Worm (Caenorhabditis elegans) whole organism, young adult: ENCODE results near the gene fbxc-50.

ENCODE experiments used
- D2030.7 ChIP-seq: fragments of 200-800 bp; sonication (Bioruptor generic); IDR thresholded peaks from 2 replicates; pipeline ENCODE4 v1.3.6; 2022; ENCODE audit warnings: missing genetic modification reagents, missing genetic modification characterization, missing compliant biosample characterization
- F57A8.1 ChIP-seq: fragments of 200-800 bp; sonication (Bioruptor generic); optimal IDR thresholded peaks from 2 replicates; lab custom pipeline; 2018; ENCODE audit warnings: mild to moderate bottlenecking, missing genetic modification characterization, moderate library complexity, missing compliant biosample characterization
- K12H6.12 ChIP-seq: fragments of 200-800 bp; sonication (Bioruptor generic); optimal IDR thresholded peaks from 2 replicates; lab custom pipeline; 2018; ENCODE audit warnings: mild to moderate bottlenecking, missing genetic modification characterization, missing compliant biosample characterization
- Y79H2A.3 ChIP-seq: fragments of 200-800 bp; sonication (Bioruptor generic); conservative IDR thresholded peaks from 2 replicates; pipeline ENCODE4 v1.3.6; 2022; ENCODE audit warnings: missing genetic modification reagents, missing genetic modification characterization, missing compliant biosample characterization
- bed-1 ChIP-seq: fragments of 200-800 bp; sonication (Bioruptor generic); IDR thresholded peaks from 2 replicates; pipeline ENCODE4 v1.3.6; 2022; ENCODE audit warnings: missing genetic modification reagents, missing genetic modification characterization, missing compliant biosample characterization
- cebp-1 ChIP-seq, 2 experiments: fragments of 200-800 bp in 1 of 2; sonication (Bioruptor generic) in 1 of 2; sonication (generic microtip) in 1 of 2; IDR thresholded peaks in 1 of 2; optimal IDR thresholded peaks in 1 of 2; 2 replicates each; pipeline versions ENCODE4 v1.3.6 to Lab custom; 2017 to 2022; ENCODE audit warnings: missing compliant biosample characterization in 2 of 2, missing genetic modification characterization in 2 of 2, mild to moderate bottlenecking in 1 of 2, missing genetic modification reagents in 1 of 2, moderate library complexity in 1 of 2
- chd-7 ChIP-seq: sonication (generic microtip); optimal IDR thresholded peaks from 2 replicates; lab custom pipeline; 2016; ENCODE audit warnings: mild to moderate bottlenecking, missing genetic modification characterization, moderate library complexity, missing compliant biosample characterization
- dox-1 ChIP-seq: fragments of 200-800 bp; sonication (Bioruptor generic); IDR thresholded peaks from 2 replicates; pipeline ENCODE4 v1.3.6; 2022; ENCODE audit warnings: missing genetic modification reagents, missing genetic modification characterization, missing compliant biosample characterization
- egrh-3 ChIP-seq: fragments of 200-800 bp; sonication (Bioruptor generic); IDR thresholded peaks from 2 replicates; pipeline ENCODE4 v1.3.6; 2022; ENCODE audit warnings: missing genetic modification reagents, missing genetic modification characterization, missing compliant biosample characterization
- lin-26 ChIP-seq: fragments of 200-800 bp; sonication (Bioruptor generic); IDR thresholded peaks from 2 replicates; pipeline ENCODE4 v1.3.6; 2022; ENCODE audit warnings: missing genetic modification reagents, missing genetic modification characterization, missing compliant biosample characterization
- pha-4 ChIP-seq: fragments of 150-350 bp; sonication (generic microtip); optimal IDR thresholded peaks from 2 replicates; lab custom pipeline; 2014; ENCODE audit warnings: missing biosample characterization, missing genetic modification reagents, missing genetic modification characterization
- rec-8 ChIP-seq, 2 experiments: sonication (generic microtip); optimal IDR thresholded peaks; 2 replicates each; lab custom pipeline; 2016; ENCODE audit warnings: mild to moderate bottlenecking in 2 of 2, missing genetic modification characterization in 2 of 2, missing genetic modification reagents in 2 of 2, missing genotype in 2 of 2, missing biosample characterization in 1 of 2, missing compliant biosample characterization in 1 of 2, moderate library complexity in 1 of 2
- snpc-4 ChIP-seq, 5 experiments: fragments of 150-350 bp in 1 of 5; sonication (generic microtip) in 4 of 5; optimal IDR thresholded peaks; 2 replicates each; lab custom pipeline; 2014 to 2018; ENCODE audit warnings: missing genetic modification characterization in 5 of 5, missing biosample characterization in 3 of 5, antibody characterized with exemption in 2 of 5, mild to moderate bottlenecking in 2 of 5, missing compliant biosample characterization in 2 of 5, missing genotype in 2 of 5, moderate library complexity in 2 of 5, missing genetic modification reagents in 1 of 5
- unc-130 ChIP-seq: sonication (generic microtip); optimal IDR thresholded peaks from 2 replicates; lab custom pipeline; 2016; ENCODE audit warnings: missing genetic modification reagents, missing genetic modification characterization, missing compliant biosample characterization

DNA sequence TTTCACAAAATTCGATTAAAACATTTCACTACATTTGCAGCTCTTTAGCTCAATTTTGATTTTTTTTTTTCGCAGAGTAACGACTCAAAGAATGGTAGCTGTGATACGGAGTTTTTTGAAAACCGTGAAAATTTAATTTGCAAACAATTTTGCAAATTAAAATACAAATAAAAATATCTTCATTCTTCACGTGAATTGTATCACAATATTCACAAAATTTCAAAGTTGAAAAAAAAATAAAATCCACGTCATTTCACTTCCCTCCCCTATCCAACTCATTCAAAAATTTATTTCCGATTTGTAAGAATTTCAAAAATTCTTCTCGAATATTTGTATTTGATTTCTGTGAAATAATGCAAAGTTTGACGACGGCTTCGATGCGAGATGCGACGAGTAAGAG lies 30.7 kb upstream of the fbxc-50 start, which contains the start of gene wht-4:
- no peak for TF ChIP-seq Y79H2A.3
- TF ChIP-seq unc-130 (GFP tag; lab: Kevin White, UChicago): no peak
- TF ChIP-seq rec-8 (tag; optimal IDR thresholded peaks at IDR 0.05; lab: Kevin White, UChicago): no peak
- TF ChIP-seq D2030.7 (GFP tag; lab: Robert Waterston, UW): no peak
- TF ChIP-seq egrh-3 (GFP tag; lab: Robert Waterston, UW): no peak
- no peak for TF ChIP-seq lin-26 (GFP tag; lab: Robert Waterston, UW)
- no peak for TF ChIP-seq F57A8.1 (GFP tag; lab: Kevin White, UChicago)
- no peak for TF ChIP-seq cebp-1 (GFP tag; IDR thresholded peaks at IDR 0.05; lab: Robert Waterston, UW)
- TF ChIP-seq cebp-1 (tag; optimal IDR thresholded peaks at IDR 0.05; lab: Kevin White, UChicago): no peak
- TF ChIP-seq dox-1 (GFP tag; lab: Robert Waterston, UW): no peak
- no peak for TF ChIP-seq chd-7
- no peak for TF ChIP-seq snpc-4 (GFP tag; optimal IDR thresholded peaks at IDR 0.05; lab: Kevin White, UChicago)
- TF ChIP-seq snpc-4 (tag; optimal IDR thresholded peaks at IDR 0.05; lab: Kevin White, UChicago): no peak
- TF ChIP-seq K12H6.12 (tag; lab: Kevin White, UChicago): no peak
- TF ChIP-seq pha-4 (tag; lab: Kevin White, UChicago): no peak
- no peak for TF ChIP-seq bed-1
